Worm (Caenorhabditis elegans) whole organism, early embryonic: Measurements from ENCODE around the gene Y45F10D.7.

Source experiments
- F13C5.2 ChIP-seq: sonication (generic microtip); optimal IDR thresholded peaks from 2 replicates; lab custom pipeline; 2017; ENCODE audit warnings: mild to moderate bottlenecking, missing genetic modification characterization, inconsistent platforms, missing compliant biosample characterization
- aly-1 ChIP-seq: sonication (generic microtip); optimal IDR thresholded peaks from 2 replicates; lab custom pipeline; 2016; ENCODE audit warnings: missing genetic modification characterization, missing compliant biosample characterization
- ama-1 ChIP-seq: fragments of 150-350 bp; optimal IDR thresholded peaks from 2 replicates; lab custom pipeline; 2014
- ceh-13 ChIP-seq: fragments of 200-800 bp; sonication (Bioruptor generic); optimal IDR thresholded peaks from 2 replicates; lab custom pipeline; 2018; ENCODE audit warnings: mild to moderate bottlenecking, missing genetic modification characterization, missing compliant biosample characterization
- ceh-36 ChIP-seq: sonication (generic microtip); optimal IDR thresholded peaks from 2 replicates; lab custom pipeline; 2016; ENCODE audit warnings: missing genetic modification characterization, inconsistent platforms, missing compliant biosample characterization
- ets-7 ChIP-seq: sonication (generic microtip); optimal IDR thresholded peaks from 2 replicates; lab custom pipeline; 2016; ENCODE audit warnings: missing genotype, missing genetic modification characterization, missing compliant biosample characterization
- flt-1 ChIP-seq: fragments of 200-800 bp; sonication (Bioruptor generic); IDR thresholded peaks from 2 replicates; pipeline ENCODE4 v1.3.6; 2022; ENCODE audit warnings: missing genetic modification characterization, missing compliant biosample characterization
- hmbx-1 ChIP-seq: sonication (generic microtip); optimal IDR thresholded peaks from 2 replicates; lab custom pipeline; 2016; ENCODE audit warnings: mild to moderate bottlenecking, missing genetic modification characterization, missing compliant biosample characterization
- hmg-4 ChIP-seq: fragments of 200-800 bp; sonication (Bioruptor generic); optimal IDR thresholded peaks from 2 replicates; lab custom pipeline; 2018; ENCODE audit warnings: mild to moderate bottlenecking, missing genetic modification characterization, missing compliant biosample characterization
- hnd-1 ChIP-seq: sonication (generic microtip); optimal IDR thresholded peaks from 2 replicates; lab custom pipeline; 2016; ENCODE audit warnings: missing genetic modification characterization, missing compliant biosample characterization
- pes-1 ChIP-seq: fragments of 200-800 bp; sonication (Bioruptor generic); IDR thresholded peaks from 2 replicates; pipeline ENCODE4 v1.3.6; 2022; ENCODE audit warnings: missing genetic modification reagents, missing genetic modification characterization, missing compliant biosample characterization
- tbx-11 ChIP-seq: fragments of 200-800 bp; sonication (Bioruptor generic); IDR thresholded peaks from 2 replicates; pipeline ENCODE4 v1.3.6; 2022; ENCODE audit warnings: missing genetic modification characterization, missing compliant biosample characterization
- tbx-37 ChIP-seq: fragments of 200-800 bp; sonication (Bioruptor generic); conservative IDR thresholded peaks from 2 replicates; pipeline ENCODE4 v1.3.6; 2022; ENCODE audit warnings: missing genetic modification reagents, missing genetic modification characterization, missing compliant biosample characterization
- tra-4 ChIP-seq: sonication (generic microtip); optimal IDR thresholded peaks from 2 replicates; lab custom pipeline; 2017; ENCODE audit warnings: missing genetic modification characterization, missing compliant biosample characterization

DNA sequence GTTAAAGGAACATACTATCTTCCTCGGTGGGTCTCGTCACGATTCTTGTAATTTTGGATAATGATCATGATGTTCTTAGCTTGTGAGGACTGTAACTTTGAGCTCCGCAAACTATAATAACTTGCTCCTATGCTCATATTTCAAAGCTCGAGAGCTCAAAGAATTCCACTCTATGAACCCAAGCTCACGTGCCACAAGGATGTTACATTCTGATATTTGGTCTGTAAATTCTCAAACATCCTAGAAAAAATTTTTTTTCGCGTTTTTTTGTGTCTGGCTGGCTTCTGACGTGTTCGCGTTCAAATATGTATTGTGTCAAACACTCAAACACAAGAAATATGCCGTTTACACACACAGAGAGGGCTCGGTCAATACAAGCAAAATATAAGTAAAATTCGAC lies 12.6 kb upstream of the Y45F10D.7 start, which contains the start of gene Y45F10D.16:
- TF ChIP-seq ama-1 (lab: Kevin White, UChicago) (no peak), pes-1 (GFP tag; lab: Robert Waterston, UW) (no peak), aly-1 (tag; lab: Kevin White, UChicago) (no peak), ceh-36 (tag; lab: Kevin White, UChicago) (no peak), tbx-11 (GFP tag; lab: Robert Waterston, UW) (no peak), hmg-4 (GFP tag; lab: Kevin White, UChicago) (no peak), tra-4 (tag; lab: Kevin White, UChicago) (no peak), hmbx-1 (tag; lab: Kevin White, UChicago) (no peak), hnd-1 (tag; lab: Kevin White, UChicago) (no peak), ceh-13 (GFP tag; lab: Kevin White, UChicago) (no peak), ets-7 (no peak), tbx-37 (no peak), flt-1 (GFP tag; lab: Robert Waterston, UW) (no peak), F13C5.2 (no peak)
